Worm (Caenorhabditis elegans): ENCODE data around the gene ung-1.

Gene ung-1

DNA sequence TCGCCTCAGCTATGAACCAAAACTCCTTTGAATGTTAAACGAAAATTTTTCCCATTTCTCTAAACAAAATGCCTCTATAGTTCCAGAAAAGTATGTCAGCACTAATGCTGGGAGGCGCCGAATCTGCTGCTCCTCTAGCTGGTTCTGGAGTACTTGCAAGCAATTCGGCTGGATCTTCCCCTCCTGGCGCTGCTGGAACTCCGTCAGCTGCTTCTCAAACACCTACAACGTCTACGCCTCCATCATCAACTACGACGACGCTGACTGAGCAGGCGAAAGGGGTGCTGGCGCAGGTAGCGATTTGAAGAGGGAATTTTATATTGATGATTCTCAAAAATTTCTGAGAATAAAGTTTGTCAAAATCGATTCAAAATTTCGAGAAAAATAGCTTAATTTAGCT is 8.6 kb upstream of the ung-1 start:
- no peak for TF ChIP-seq unc-62 (GFP tag; optimal IDR thresholded peaks at IDR 0.05)

DNA sequence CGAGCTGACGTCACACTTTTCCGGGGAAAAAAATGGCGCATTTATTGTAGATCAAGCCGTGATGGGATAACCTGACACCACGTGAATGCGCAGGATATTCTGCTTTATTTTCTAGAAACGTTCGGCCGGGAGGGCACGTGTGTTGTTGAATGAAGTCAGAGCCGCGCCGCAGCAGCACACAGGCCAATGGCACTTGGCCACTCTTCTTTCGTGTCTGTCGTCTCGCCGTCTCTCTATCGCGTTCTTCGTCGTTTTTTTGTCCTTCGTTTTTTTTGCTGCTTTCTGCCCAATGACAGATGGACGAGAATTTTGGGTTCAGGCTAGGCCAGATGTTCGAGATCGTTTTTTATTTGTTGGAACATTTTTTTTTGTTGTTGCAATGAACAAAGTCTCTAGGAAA is 7.6 kb upstream of the ung-1 start:
- no peak for TF ChIP-seq unc-62 (GFP tag; optimal IDR thresholded peaks at IDR 0.05)

DNA sequence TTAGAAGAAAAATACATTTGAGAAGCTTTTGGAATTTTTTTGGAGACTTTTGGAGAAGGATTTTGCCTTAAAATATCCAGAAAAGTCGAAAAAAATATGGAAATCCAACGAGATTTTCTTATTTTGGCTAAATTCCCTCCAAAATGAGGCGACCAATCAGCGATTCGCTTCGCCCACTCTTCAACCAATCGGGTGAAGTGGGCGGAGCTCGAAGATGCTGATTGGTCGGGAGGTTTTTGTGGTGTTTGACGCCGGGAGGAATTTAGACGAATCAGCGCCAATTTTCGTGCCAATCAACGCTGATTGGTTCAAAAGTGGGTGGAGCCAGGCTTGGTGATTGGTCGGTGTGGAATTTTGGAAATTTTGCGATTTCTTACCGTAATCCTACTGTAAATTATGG is 6.8 kb upstream of the ung-1 start:
- no peak for TF ChIP-seq unc-62 (GFP tag; optimal IDR thresholded peaks at IDR 0.05)

DNA sequence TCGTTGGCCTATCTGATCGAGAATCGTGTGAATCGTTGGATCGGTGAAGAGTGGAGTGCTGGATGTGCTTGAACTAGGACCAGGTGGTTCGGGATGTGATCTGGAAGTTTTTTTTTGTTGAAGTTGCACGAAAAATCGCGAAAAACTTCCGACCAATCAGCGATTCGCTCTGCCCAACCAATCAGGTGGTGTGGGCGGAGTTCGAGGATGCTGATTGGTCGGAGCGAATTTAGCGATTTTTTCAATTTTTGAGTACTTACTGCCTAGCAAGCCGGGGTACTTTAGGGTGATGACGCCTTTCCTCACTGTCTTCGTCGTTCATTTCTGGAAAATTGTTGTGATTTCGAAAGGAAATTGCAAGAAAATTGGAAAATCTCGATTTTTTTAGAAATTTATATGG is 4.8 kb upstream of the ung-1 start, which contains the start of gene Y56A3A.30:
Gene Y56A3A.30 (minus strand): TSS at position 324 of the 400 bp plus-strand sequence.
- TF ChIP-seq unc-62 (GFP tag; optimal IDR thresholded peaks at IDR 0.05) = no peak

DNA sequence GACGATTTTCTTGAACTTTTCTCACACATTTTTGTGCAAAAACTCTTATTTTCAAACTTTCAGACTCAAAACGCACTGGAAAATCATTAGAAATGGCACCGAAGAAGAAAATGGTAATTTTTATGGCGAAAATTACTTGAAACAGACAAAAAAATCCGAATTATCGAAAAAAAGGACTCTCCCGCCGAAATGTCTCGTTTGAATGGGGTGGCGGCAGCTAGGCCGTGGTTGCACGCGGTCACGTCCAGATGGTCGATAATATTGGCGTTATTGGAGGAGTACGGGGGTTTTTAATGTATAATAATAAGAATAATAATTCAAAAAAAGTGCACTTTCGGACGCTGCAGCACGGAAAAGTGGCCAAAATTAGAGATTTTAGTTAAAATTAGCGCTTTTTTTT is 518 bp upstream of the ung-1 start, which contains the start of gene Y56A3A.31:
Gene Y56A3A.31 (plus strand): TSS at position 64 of the 400 bp plus-strand sequence.
- TF ChIP-seq unc-62 (GFP tag; optimal IDR thresholded peaks at IDR 0.05) = no peak

DNA sequence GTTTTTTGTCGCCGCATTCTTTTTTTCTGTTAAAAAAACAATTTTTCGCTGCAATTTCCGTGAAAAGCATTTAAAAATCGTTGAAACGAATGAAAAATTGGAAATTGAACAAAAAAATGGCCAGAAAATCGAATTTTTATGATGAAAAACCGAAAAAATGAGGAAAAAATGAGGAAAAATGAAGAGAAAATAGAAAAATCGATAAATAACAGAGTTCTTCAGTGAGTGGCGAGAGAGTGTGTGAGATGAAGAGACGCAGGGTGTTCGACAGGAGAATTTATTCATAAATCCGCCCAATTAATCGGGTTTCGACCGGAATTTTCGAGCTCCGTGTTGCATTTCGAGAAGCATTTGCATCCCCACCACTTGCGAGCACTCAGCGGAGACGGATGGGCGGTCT is 2.6 kb downstream of the ung-1 start, which contains the start of gene Y56A3A.28:
Gene Y56A3A.28 (minus strand): TSS at position 33 of the 400 bp plus-strand sequence.
- no peak for TF ChIP-seq unc-62 (GFP tag; optimal IDR thresholded peaks at IDR 0.05)

DNA sequence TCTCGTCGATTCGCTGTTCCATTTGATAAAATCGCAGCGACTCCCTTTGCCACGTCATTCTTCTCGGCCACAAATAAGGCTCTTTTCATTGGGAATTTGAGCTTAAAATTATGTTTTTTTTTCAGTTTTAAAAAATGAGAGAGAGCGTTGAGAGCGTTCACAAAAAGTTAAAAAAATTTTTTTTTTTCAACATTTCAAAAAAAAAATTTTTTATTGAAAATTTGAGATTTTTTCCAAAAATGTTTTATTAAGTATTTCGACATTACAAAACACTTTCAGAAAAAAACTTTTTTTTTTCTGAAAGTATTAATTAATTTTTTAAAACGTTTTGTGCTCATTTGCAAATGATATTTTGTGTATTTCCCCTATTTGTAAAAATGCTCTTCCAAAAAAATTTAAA is 13.8 kb downstream of the ung-1 start, which contains the start of gene top-3:
Gene top-3 (minus strand): TSS at position 101 of the 400 bp plus-strand sequence.
- no peak for TF ChIP-seq unc-62 (GFP tag; optimal IDR thresholded peaks at IDR 0.05)

DNA sequence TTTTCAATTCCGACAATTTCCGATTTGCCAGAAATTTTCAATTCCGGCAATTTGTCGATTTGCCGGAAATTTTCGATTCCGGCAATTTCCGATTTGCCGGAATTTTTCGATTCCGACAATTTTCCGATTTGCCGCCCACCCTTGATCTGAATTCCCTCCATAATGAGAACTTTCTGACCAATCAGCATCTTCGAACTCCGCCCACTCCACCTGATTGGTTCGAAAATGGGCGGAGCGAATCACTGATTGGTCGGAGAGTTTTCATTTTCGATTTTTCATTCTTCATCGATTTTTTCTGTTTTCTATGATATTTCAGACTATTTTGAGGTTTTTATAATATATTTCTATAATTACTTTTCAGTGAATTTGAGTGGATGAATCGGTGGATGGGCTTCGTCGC is 19.7 kb downstream of the ung-1 start:
- TF ChIP-seq unc-62 (GFP tag; optimal IDR thresholded peaks at IDR 0.05) = no peak

DNA sequence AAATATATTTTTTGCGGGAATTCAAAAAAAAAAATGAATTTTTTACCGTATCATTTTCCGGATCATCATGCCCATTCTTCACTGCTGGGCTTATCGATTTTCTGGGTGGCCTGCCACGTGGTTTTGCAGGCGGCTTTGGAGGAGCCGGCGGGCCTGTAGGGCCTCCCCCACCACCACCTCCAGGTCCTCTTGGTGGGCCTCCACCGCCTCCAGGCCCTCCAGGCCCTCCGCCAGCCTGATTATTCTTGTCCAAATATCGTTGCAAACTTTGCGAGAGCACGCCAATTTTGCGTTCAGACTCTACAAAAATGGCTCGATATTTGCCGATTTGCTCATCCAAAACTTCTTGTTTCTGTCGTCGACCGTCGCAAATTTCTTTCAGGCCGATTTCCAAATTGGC is 22.8 kb downstream of the ung-1 start:
- TF ChIP-seq unc-62 (GFP tag; optimal IDR thresholded peaks at IDR 0.05) = no peak

DNA sequence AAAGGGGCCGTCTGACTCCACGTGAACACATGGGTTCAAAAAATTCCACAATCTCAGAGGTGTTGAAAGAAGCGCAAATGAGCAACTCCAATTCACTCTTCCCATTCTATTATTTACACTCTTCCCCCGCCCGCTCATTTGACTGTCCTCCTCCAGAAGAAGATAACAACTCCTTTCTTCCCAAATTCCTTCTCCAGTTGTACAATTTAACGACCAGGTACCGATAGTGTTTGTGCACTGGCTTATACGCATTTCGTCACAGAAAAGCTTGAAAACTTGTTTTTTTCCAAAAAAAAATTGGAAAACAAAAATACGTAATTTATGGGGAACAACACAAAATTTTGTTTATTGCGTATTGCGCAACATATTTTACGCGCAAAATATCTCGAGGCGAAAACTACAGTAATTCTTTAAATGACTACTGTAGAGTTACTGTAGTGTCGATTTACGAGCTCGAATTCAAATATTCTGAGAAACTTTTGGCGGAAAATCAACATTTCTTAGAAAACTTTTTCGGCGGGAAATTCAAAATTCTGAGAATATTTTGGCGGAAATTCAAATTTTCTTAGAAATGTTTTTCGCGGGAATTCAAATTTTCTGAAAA is 24.5 kb downstream of the ung-1 start:
- TF ChIP-seq unc-62 (GFP tag; optimal IDR thresholded peaks at IDR 0.05) = no peak

DNA sequence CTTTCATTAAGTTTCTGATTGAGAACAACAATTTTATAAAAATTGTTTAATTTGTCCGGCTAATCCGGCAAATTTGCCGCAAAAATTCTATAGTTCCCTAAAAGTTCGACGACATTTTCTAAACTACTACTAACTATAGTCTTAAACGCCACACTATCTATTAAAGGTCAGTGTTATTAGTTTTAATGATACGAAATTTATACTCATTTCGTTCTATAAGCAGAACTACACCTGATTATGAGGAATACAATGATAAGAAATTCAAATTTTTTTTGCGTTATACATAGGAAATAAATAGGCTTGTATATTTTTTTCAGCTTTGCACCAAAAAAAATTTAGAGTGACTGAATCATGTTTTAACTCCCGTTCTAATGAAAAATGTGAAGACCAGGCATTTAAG is 25.5 kb downstream of the ung-1 start:
- TF ChIP-seq unc-62 (GFP tag; optimal IDR thresholded peaks at IDR 0.05) = no peak

DNA sequence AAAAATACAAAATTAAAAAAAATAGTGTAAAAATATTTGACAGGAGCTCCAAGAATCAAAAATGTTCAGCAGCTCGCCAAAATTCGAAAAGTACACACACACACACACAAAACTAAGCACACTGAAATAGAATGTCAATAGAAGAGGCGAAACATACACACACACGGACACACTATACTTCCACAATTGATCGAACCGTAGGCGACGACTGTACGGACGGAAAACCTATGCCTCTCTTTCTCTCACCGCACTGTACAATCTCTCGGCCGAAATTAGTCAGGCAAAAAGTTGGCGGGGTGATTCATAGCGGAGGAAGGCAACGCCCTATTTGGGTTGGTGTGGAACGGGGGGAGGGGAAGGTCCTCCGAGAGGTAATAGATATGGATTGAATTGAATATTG is 26.4 kb downstream of the ung-1 start:
- no peak for TF ChIP-seq unc-62 (GFP tag; optimal IDR thresholded peaks at IDR 0.05)

DNA sequence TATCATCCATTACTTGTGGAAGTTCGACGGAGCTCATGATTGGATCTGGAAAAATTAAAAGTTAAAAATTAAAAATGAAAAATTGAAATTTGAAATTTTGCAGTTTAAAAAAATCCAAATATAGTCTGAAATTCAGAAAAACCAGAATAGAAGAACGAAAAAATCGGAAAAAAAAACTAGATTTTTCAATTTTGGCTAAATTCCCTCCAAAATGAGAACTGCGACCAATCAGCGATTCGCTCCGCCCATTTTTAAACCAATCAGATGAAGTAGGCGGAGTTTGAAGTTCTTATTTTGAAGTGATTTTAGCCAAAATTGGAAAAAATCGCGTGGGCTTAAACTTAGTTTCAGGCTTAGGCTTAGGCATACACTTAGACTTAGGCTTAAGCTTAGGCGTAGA is 26.9 kb downstream of the ung-1 start, which contains the start of gene Y56A3A.7:
Gene Y56A3A.7 (minus strand): TSS at position 47 of the 400 bp plus-strand sequence.
- no peak for TF ChIP-seq unc-62 (GFP tag; optimal IDR thresholded peaks at IDR 0.05)

DNA sequence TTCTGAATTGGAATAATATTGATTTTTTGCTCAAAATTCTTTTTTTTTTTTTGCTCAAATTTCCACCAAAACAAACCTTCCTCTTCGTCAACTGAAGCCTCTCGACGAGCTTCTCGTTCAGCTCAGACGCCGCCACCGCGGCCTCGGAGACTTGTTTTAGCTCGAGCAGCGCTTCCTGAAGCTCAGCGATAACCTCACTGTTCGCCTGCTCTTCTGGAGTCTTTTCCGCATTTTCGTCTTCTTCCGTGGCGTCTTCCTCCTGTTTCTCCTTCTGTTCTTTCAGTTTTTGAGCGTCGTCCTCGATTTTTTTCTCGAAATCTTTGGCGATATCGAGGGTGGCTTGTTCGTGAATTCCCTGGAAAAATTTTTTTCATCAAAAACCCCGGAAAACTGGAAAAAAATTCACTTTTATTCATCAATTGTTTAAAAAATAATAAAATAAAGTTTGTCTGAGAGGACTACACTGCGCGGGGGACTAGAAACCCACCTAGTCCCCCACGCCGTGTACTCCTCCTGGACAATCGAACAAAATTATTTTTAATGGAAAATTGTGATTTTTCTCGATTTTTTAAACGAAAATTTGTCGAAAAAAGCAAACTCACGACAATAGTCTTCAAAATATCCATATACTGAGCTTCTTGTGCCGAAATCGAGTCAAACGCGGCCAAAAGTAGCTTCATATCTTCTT is 27.7 kb downstream of the ung-1 start:
- TF ChIP-seq unc-62 (GFP tag; optimal IDR thresholded peaks at IDR 0.05) = no peak

DNA sequence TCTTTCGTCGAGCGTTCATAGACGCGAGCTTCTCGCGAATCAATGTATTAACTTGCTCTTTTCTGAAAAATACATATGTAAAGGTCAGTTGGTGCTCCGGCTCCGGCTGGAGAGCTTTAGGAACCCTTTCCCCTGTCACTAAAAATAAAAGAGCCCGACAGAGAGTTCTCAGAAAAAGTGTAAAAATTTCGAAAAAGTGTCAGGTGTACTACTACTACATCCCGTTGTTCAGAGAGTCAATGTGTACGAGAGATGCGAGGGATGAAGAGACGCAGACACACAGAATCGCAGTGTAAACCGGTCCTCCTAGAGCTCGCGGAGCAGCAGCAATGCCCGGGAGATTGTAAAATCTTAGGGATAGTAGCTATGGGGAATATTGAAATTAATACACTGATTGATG is 31.2 kb downstream of the ung-1 start:
- TF ChIP-seq unc-62 (GFP tag; optimal IDR thresholded peaks at IDR 0.05) = no peak

DNA sequence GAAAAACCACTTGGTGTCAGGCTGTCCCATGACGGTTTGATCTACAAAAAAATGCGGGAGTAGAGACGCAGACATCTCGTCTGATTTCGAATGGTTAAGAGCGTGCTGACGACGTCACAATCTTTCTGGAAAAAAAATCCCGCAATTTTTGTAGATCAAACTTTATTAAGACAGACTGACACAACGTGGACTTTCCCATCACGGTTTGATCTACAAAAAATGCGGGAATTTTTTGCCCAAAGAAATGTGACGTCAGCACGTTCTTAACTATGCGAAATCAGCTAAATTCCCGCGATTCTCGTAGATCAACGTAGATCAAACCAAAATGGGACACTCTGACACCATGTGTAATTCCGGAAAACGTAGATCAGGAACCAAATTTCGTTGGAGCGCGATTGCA is 35.4 kb downstream of the ung-1 start:
- TF ChIP-seq unc-62 (GFP tag; optimal IDR thresholded peaks at IDR 0.05) = no peak

DNA sequence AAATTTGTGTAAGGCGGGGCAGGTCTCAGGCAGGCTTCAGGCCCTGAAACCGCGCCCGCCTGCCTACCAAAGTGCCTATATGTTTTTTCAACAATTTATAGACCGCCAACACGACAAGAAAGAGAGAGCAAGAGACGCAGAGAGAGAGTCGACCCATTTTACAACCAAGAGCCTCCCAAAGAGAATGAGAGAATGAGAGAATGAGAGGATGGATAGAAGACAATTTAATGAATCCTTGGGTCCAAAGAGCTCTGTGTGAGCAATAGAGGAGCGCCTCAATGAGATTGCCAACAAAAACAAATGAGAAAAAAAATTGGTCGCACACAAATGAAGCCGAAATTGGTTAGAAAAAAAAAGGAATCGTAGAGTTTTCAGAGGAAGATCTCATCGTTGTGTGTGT is 36.0 kb downstream of the ung-1 start:
- TF ChIP-seq unc-62 (GFP tag; optimal IDR thresholded peaks at IDR 0.05) = no peak

Measured in whole organism, dauer.